Worm (Caenorhabditis elegans): ENCODE data around the gene ZC449.8.

DNA sequence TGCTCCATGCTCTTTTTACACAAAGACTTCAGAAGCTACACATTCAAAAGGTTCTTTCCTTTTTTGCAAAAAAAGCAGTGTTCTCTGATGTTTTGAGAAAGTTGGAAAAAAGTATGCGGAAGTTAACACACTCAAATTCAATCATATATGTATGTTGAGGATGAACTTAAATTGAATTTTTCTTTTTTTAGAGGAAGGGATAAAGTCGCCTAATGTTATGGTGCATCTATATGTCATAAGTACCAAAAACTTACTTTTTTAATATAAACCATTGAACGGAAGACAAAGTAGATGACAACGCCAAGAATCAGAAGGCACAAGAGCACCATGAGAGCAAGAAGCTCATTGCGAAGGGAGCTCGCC lies 12.7 kb downstream of the ZC449.8 start:
- TF ChIP-seq elt-3 (tag; optimal IDR thresholded peaks at IDR 0.05) (no peak), daf-12 (tag; optimal IDR thresholded peaks at IDR 0.05) (no peak), fos-1 (tag; optimal IDR thresholded peaks at IDR 0.05) (no peak), nfya-1 (tag; optimal IDR thresholded peaks at IDR 0.05; ENCODE audit: insufficient read depth) (no peak), ztf-11 (tag; optimal IDR thresholded peaks at IDR 0.05) (no peak), nhr-11 (tag; optimal IDR thresholded peaks at IDR 0.05) (no peak), pha-4 (tag; optimal IDR thresholded peaks at IDR 0.05) (no peak)

All from whole organism, L3 larva.